Fruit fly (Drosophila melanogaster) whole organism, embryonic: ENCODE results near the gene mib2.

Experiments used
- Aef1 ChIP-seq: fragments of 200-800 bp; sonication (Bioruptor generic); IDR thresholded peaks from 3 replicates; pipeline ENCODE4 v1.3.6; 2022; ENCODE audit warnings: missing biosample characterization, missing genetic modification characterization
- CG10147 ChIP-seq: fragments of 200-800 bp; sonication (Bioruptor generic); optimal IDR thresholded peaks from 2 replicates; lab custom pipeline; 2019; ENCODE audit warnings: missing biosample characterization, mild to moderate bottlenecking, missing genetic modification characterization, moderate library complexity
- CG10267 ChIP-seq: fragments of 200-800 bp; sonication (Bioruptor generic); optimal IDR thresholded peaks from 2 replicates; lab custom pipeline; 2018; ENCODE audit warnings: missing biosample characterization, mild to moderate bottlenecking, missing genetic modification characterization, moderate library complexity
- CG11723 ChIP-seq: fragments of 200-800 bp; sonication (Bioruptor generic); optimal IDR thresholded peaks from 2 replicates; lab custom pipeline; 2017; ENCODE audit warnings: missing biosample characterization, mild to moderate bottlenecking, missing genetic modification characterization
- CG12071 ChIP-seq: fragments of 200-800 bp; sonication (Bioruptor generic); optimal IDR thresholded peaks from 3 replicates; lab custom pipeline; 2018; ENCODE audit warnings: missing biosample characterization, mild to moderate bottlenecking, missing genetic modification characterization
- CG12236 ChIP-seq: fragments of 200-800 bp; sonication (Bioruptor generic); optimal IDR thresholded peaks from 2 replicates; lab custom pipeline; 2016; ENCODE audit warnings: missing biosample characterization, missing genetic modification characterization
- CG14710 ChIP-seq: fragments of 200-800 bp; sonication (Bioruptor generic); optimal IDR thresholded peaks from 3 replicates; lab custom pipeline; 2019; ENCODE audit warnings: missing biosample characterization, mild to moderate bottlenecking, missing genetic modification characterization, moderate library complexity
- CG15601 ChIP-seq: fragments of 200-800 bp; sonication (Bioruptor generic); optimal IDR thresholded peaks from 3 replicates; lab custom pipeline; 2019; ENCODE audit warnings: missing biosample characterization, mild to moderate bottlenecking, missing genetic modification characterization, moderate library complexity
- CG17186 ChIP-seq: fragments of 200-800 bp; sonication (Bioruptor generic); optimal IDR thresholded peaks from 3 replicates; lab custom pipeline; 2017; ENCODE audit warnings: missing biosample characterization, missing genetic modification reagents, missing genetic modification characterization
- CG17328 ChIP-seq: fragments of 200-800 bp; sonication (Bioruptor generic); IDR thresholded peaks from 2 replicates; pipeline ENCODE4 v1.3.6; 2022; ENCODE audit warnings: missing biosample characterization, missing genetic modification characterization
- CG18476 ChIP-seq: fragments of 200-800 bp; sonication (Bioruptor generic); optimal IDR thresholded peaks from 2 replicates; lab custom pipeline; 2016; ENCODE audit warnings: missing biosample characterization, mild to moderate bottlenecking, missing genetic modification characterization
- CG18764 ChIP-seq: fragments of 200-800 bp; sonication (Bioruptor generic); optimal IDR thresholded peaks from 3 replicates; lab custom pipeline; 2016; ENCODE audit warnings: missing biosample characterization, missing genetic modification characterization
- CG2712 ChIP-seq: fragments of 200-800 bp; optimal IDR thresholded peaks from 3 replicates; lab custom pipeline; 2019; ENCODE audit warnings: missing biosample characterization, mild to moderate bottlenecking, missing genetic modification characterization, moderate library complexity
- CG2875 ChIP-seq: fragments of 200-800 bp; sonication (Bioruptor generic); optimal IDR thresholded peaks from 2 replicates; lab custom pipeline; 2017; ENCODE audit warnings: missing biosample characterization, mild to moderate bottlenecking, missing genetic modification characterization, missing genetic modification reagents
- CG32772 ChIP-seq: fragments of 200-800 bp; sonication (Bioruptor generic); IDR thresholded peaks from 2 replicates; pipeline ENCODE4 v1.3.6; 2022; ENCODE audit warnings: missing biosample characterization, missing genetic modification characterization
- CG33213 ChIP-seq: fragments of 200-800 bp; sonication (Bioruptor generic); optimal IDR thresholded peaks from 3 replicates; lab custom pipeline; 2016; ENCODE audit warnings: missing biosample characterization, missing genetic modification characterization
- CG33557 ChIP-seq: fragments of 200-800 bp; sonication (Bioruptor generic); optimal IDR thresholded peaks from 2 replicates; lab custom pipeline; 2019; ENCODE audit warnings: missing biosample characterization, mild to moderate bottlenecking, missing genetic modification characterization, moderate library complexity
- CG3838 ChIP-seq: fragments of 200-800 bp; sonication (Bioruptor generic); optimal IDR thresholded peaks from 3 replicates; lab custom pipeline; 2016; ENCODE audit warnings: missing biosample characterization, missing genetic modification characterization
- CG3847 ChIP-seq: fragments of 200-800 bp; sonication (Bioruptor generic); IDR thresholded peaks from 2 replicates; pipeline ENCODE4 v1.3.6; 2022; ENCODE audit warnings: missing biosample characterization, missing genetic modification characterization
- CG3995 ChIP-seq: fragments of 200-800 bp; sonication (Bioruptor generic); optimal IDR thresholded peaks from 3 replicates; lab custom pipeline; 2016; ENCODE audit warnings: missing biosample characterization, missing genetic modification characterization
- CG8944 ChIP-seq: fragments of 200-800 bp; sonication (Bioruptor generic); optimal IDR thresholded peaks from 3 replicates; lab custom pipeline; 2016; ENCODE audit warnings: missing biosample characterization, missing genetic modification characterization
- CG9437 ChIP-seq: fragments of 200-800 bp; sonication (Bioruptor generic); optimal IDR thresholded peaks from 2 replicates; lab custom pipeline; 2018; ENCODE audit warnings: missing biosample characterization, mild to moderate bottlenecking, missing genetic modification characterization
- Camta ChIP-seq: fragments of 200-800 bp; sonication (Bioruptor generic); optimal IDR thresholded peaks from 2 replicates; lab custom pipeline; 2016; ENCODE audit warnings: missing biosample characterization, missing genetic modification characterization
- Chrac-16 ChIP-seq: fragments of 200-800 bp; sonication (Bioruptor generic); optimal IDR thresholded peaks from 3 replicates; lab custom pipeline; 2016; ENCODE audit warnings: missing biosample characterization, missing genetic modification characterization
- CrebB ChIP-seq: fragments of 200-800 bp; sonication (Bioruptor generic); optimal IDR thresholded peaks from 3 replicates; lab custom pipeline; 2018; ENCODE audit warnings: missing biosample characterization, mild to moderate bottlenecking, missing genetic modification characterization
- Doc3 ChIP-seq: fragments of 200-800 bp; sonication (Bioruptor generic); IDR thresholded peaks from 3 replicates; pipeline ENCODE4 v1.3.6; 2022; ENCODE audit warnings: missing biosample characterization, missing genetic modification characterization; ENCODE audit not compliant: partially characterized antibody
- ERR ChIP-seq: fragments of 200-800 bp; sonication (Bioruptor generic); optimal IDR thresholded peaks from 2 replicates; lab custom pipeline; 2016; ENCODE audit warnings: missing biosample characterization, missing genetic modification characterization
- Hr78 ChIP-seq, 2 experiments: fragments of 200-800 bp in 1 of 2; fragments of >200 bp in 1 of 2; sonication (Bioruptor generic) in 1 of 2; optimal IDR thresholded peaks; 2 replicates each; lab custom pipeline; 2017 to 2019; ENCODE audit warnings: missing biosample characterization in 2 of 2, missing genetic modification characterization in 2 of 2, mild to moderate bottlenecking in 1 of 2, moderate library complexity in 1 of 2
- Mes4 ChIP-seq: fragments of 200-800 bp; sonication (Bioruptor generic); optimal IDR thresholded peaks from 2 replicates; lab custom pipeline; 2016; ENCODE audit warnings: missing biosample characterization, missing genetic modification characterization
- Oli ChIP-seq: fragments of 200-800 bp; sonication (Bioruptor generic); optimal IDR thresholded peaks from 2 replicates; lab custom pipeline; 2018; ENCODE audit warnings: missing biosample characterization, mild to moderate bottlenecking, missing genetic modification characterization, moderate library complexity
- PHDP ChIP-seq: fragments of 200-800 bp; sonication (Bioruptor generic); optimal IDR thresholded peaks from 3 replicates; lab custom pipeline; 2018; ENCODE audit warnings: missing biosample characterization, mild to moderate bottlenecking, missing genetic modification characterization, moderate library complexity
- Rfx ChIP-seq: fragments of 200-800 bp; sonication (Bioruptor generic); IDR thresholded peaks from 2 replicates; pipeline ENCODE4 v1.3.6; 2022; ENCODE audit warnings: missing biosample characterization, missing genetic modification characterization
- Scr ChIP-seq: fragments of 200-800 bp; sonication (Bioruptor generic); IDR thresholded peaks from 2 replicates; pipeline ENCODE4 v1.3.6; 2022; ENCODE audit warnings: missing biosample characterization, missing genetic modification characterization; ENCODE audit not compliant: partially characterized antibody
- Side ChIP-seq: fragments of 200-800 bp; sonication (Bioruptor generic); optimal IDR thresholded peaks from 2 replicates; lab custom pipeline; 2016; ENCODE audit warnings: missing biosample characterization, missing genetic modification characterization
- Sox100B ChIP-seq: fragments of 200-800 bp; sonication (Bioruptor generic); optimal IDR thresholded peaks from 3 replicates; lab custom pipeline; 2018; ENCODE audit warnings: missing biosample characterization, mild to moderate bottlenecking, missing genetic modification characterization
- abd-A ChIP-seq: fragments of 200-800 bp; sonication (Bioruptor generic); optimal IDR thresholded peaks from 3 replicates; lab custom pipeline; 2019; ENCODE audit warnings: missing biosample characterization, mild to moderate bottlenecking, missing genetic modification characterization, moderate library complexity
- ap ChIP-seq: fragments of 200-800 bp; sonication (Bioruptor generic); IDR thresholded peaks from 2 replicates; pipeline ENCODE4 v1.3.6; 2022; ENCODE audit warnings: missing biosample characterization, missing genetic modification characterization
- chm ChIP-seq: fragments of 200-800 bp; sonication (Bioruptor generic); IDR thresholded peaks from 2 replicates; pipeline ENCODE4 v1.3.6; 2022; ENCODE audit warnings: missing biosample characterization, missing genetic modification characterization
- chn ChIP-seq: fragments of 200-800 bp; sonication (Bioruptor generic); optimal IDR thresholded peaks from 2 replicates; lab custom pipeline; 2016; ENCODE audit warnings: missing biosample characterization, missing genetic modification characterization
- crp ChIP-seq, 2 experiments: fragments of 200-800 bp; sonication (Bioruptor generic); optimal IDR thresholded peaks; 2 replicates in 1 of 2; 3 replicates in 1 of 2; lab custom pipeline; 2017; ENCODE audit warnings: missing biosample characterization in 2 of 2, missing genetic modification characterization in 2 of 2, mild to moderate bottlenecking in 1 of 2, moderate library complexity in 1 of 2
- dimm ChIP-seq: fragments of 200-800 bp; sonication (Bioruptor generic); IDR thresholded peaks from 2 replicates; pipeline ENCODE4 v1.3.6; 2022; ENCODE audit warnings: missing biosample characterization, missing genetic modification characterization
- exex ChIP-seq: fragments of 200-800 bp; sonication (Bioruptor generic); optimal IDR thresholded peaks from 4 replicates; lab custom pipeline; 2018; ENCODE audit warnings: missing biosample characterization, mild to moderate bottlenecking, missing genetic modification characterization, moderate library complexity
- fru ChIP-seq: fragments of >200 bp; optimal IDR thresholded peaks from 2 replicates; lab custom pipeline; 2017
- hb ChIP-seq: fragments of 200-800 bp; sonication (Bioruptor generic); IDR thresholded peaks from 3 replicates; pipeline ENCODE4 v1.3.6; 2022; ENCODE audit warnings: missing biosample characterization, missing genetic modification characterization; ENCODE audit not compliant: partially characterized antibody
- insv ChIP-seq, 2 experiments: fragments of 200-800 bp; sonication (Bioruptor generic); optimal IDR thresholded peaks; 3 replicates each; lab custom pipeline; 2016 to 2018; ENCODE audit warnings: missing biosample characterization in 2 of 2, missing genetic modification characterization in 2 of 2
- lmd ChIP-seq: fragments of 200-800 bp; sonication (Bioruptor generic); IDR thresholded peaks from 2 replicates; pipeline ENCODE4 v1.3.6; 2022; ENCODE audit warnings: missing biosample characterization, missing genetic modification characterization
- luna ChIP-seq: fragments of 200-800 bp; sonication (Bioruptor generic); optimal IDR thresholded peaks from 2 replicates; lab custom pipeline; 2016; ENCODE audit warnings: missing biosample characterization, missing genetic modification characterization
- so ChIP-seq: fragments of 200-800 bp; sonication (Bioruptor generic); IDR thresholded peaks from 3 replicates; pipeline ENCODE4 v1.3.6; 2022; ENCODE audit warnings: missing biosample characterization, missing genetic modification characterization
- ssp ChIP-seq: fragments of 200-800 bp; sonication (Bioruptor generic); IDR thresholded peaks from 2 replicates; pipeline ENCODE4 v1.3.6; 2022; ENCODE audit warnings: missing biosample characterization, missing genetic modification characterization
- tna ChIP-seq: fragments of 200-800 bp; sonication (Bioruptor generic); IDR thresholded peaks from 2 replicates; pipeline ENCODE4 v1.3.6; 2022; ENCODE audit warnings: missing biosample characterization, missing genetic modification characterization; ENCODE audit not compliant: partially characterized antibody
- ttk ChIP-seq: fragments of 200-800 bp; sonication (Bioruptor generic); IDR thresholded peaks from 2 replicates; pipeline ENCODE4 v2.1.2; 2022; ENCODE audit warnings: missing biosample characterization, missing genetic modification characterization
- tx ChIP-seq: fragments of 200-800 bp; sonication (Bioruptor generic); optimal IDR thresholded peaks from 2 replicates; lab custom pipeline; 2016; ENCODE audit warnings: missing biosample characterization, missing genetic modification characterization

Gene mib2

dm6 chr2L:19064706-19065105, 30.5 kb downstream of the mib2 start, which contains the start of gene CG17343 (continued):
- TF ChIP-seq CG32772 (GFP tag; lab: Robert Waterston, UW) (no peak), CG10147 (GFP tag; lab: Kevin White, UChicago) (no peak), so (no peak), Chrac-16 (GFP tag; lab: Kevin White, UChicago) (no peak), Camta (no peak), luna (no peak), CG18764 (GFP tag; lab: Kevin White, UChicago) (no peak), Side (GFP tag; lab: Kevin White, UChicago) (no peak), CG2712 (tag; lab: Kevin White, UChicago) (peak; percentile 18), ERR (GFP tag; lab: Kevin White, UChicago) (no peak), chm (GFP tag; lab: Robert Waterston, UW) (no peak), Sox100B (no peak), CG14710 (peak; percentile 24), ssp (no peak), CG9437 (GFP tag; lab: Kevin White, UChicago) (no peak), fru (no peak), CG17328 (GFP tag; lab: Robert Waterston, UW) (no peak), CG11723 (no peak), CG33213 (GFP tag; lab: Kevin White, UChicago) (no peak), hb (peak; percentile 98), CG17186 (no peak), ttk (GFP tag; lab: Robert Waterston, UW) (no peak), CG3838 (GFP tag; lab: Kevin White, UChicago) (no peak), insv (GFP tag; optimal IDR thresholded peaks at IDR 0.05; lab: Kevin White, UChicago) (no peak), CG10267 (tag; lab: Kevin White, UChicago) (no peak), lmd (GFP tag; lab: Robert Waterston, UW) (no peak), CG3847 (GFP tag; lab: Robert Waterston, UW) (no peak), CG12071 (no peak), PHDP (no peak), CG8944 (GFP tag; lab: Kevin White, UChicago) (no peak), abd-A (tag; lab: Kevin White, UChicago) (no peak), crp (GFP tag; optimal IDR thresholded peaks at IDR 0.05; lab: Kevin White, UChicago) (peak in 1 of 2 experiments; percentile 7), CG15601 (no peak), tx (GFP tag; lab: Kevin White, UChicago) (no peak), CG18476 (GFP tag; lab: Kevin White, UChicago) (no peak), Scr (peak; percentile 83), exex (tag; lab: Kevin White, UChicago) (no peak), Oli (tag; lab: Kevin White, UChicago) (no peak), CG3995 (GFP tag; lab: Kevin White, UChicago) (no peak), dimm (GFP tag; lab: Robert Waterston, UW) (no peak), Aef1 (no peak), Mes4 (GFP tag; lab: Kevin White, UChicago) (no peak), Doc3 (peak; percentile 77), ap (GFP tag; lab: Robert Waterston, UW) (no peak), CG12236 (GFP tag; lab: Kevin White, UChicago) (no peak), chn (GFP tag; lab: Kevin White, UChicago) (no peak), Hr78 (GFP tag; optimal IDR thresholded peaks at IDR 0.05; lab: Kevin White, UChicago) (no peak), CG33557 (no peak), CrebB (no peak), Rfx (no peak), tna (peak; percentile 98), CG2875 (no peak)
